Worm (Caenorhabditis elegans) whole organism, young adult: Measurements from ENCODE around the gene K08F8.15.
A peak's percentile ranks its signal among the peaks of the same experiment; 100 is the strongest.

Experiments used
- B0019.2 ChIP-seq: fragments of 200-800 bp; sonication (Bioruptor generic); conservative IDR thresholded peaks from 2 replicates; pipeline ENCODE4 v1.3.6; 2022; ENCODE audit warnings: missing genetic modification reagents, missing genetic modification characterization, missing compliant biosample characterization
- T26A5.8 ChIP-seq: sonication (generic microtip); optimal IDR thresholded peaks from 2 replicates; lab custom pipeline; 2016; ENCODE audit warnings: missing genetic modification characterization, missing compliant biosample characterization
- Y53G8AR.9 ChIP-seq: fragments of 200-800 bp; sonication (Bioruptor generic); conservative IDR thresholded peaks from 2 replicates; pipeline ENCODE4 v1.3.6; 2022; ENCODE audit warnings: missing genetic modification reagents, missing genetic modification characterization, missing compliant biosample characterization
- ama-1 ChIP-seq, 3 experiments: fragments of 150-350 bp in 1 of 3; sonication (generic microtip) in 2 of 3; optimal IDR thresholded peaks; 2 replicates each; lab custom pipeline; 2014 to 2018; ENCODE audit warnings: missing biosample characterization in 2 of 3, missing genetic modification characterization in 2 of 3, missing genetic modification reagents in 2 of 3
- attf-6 ChIP-seq: fragments of 200-800 bp; sonication (Bioruptor generic); IDR thresholded peaks from 2 replicates; pipeline ENCODE4 v1.3.6; 2022; ENCODE audit warnings: missing genetic modification reagents, missing genetic modification characterization, missing compliant biosample characterization
- egl-44 ChIP-seq: fragments of 200-800 bp; sonication (Bioruptor generic); IDR thresholded peaks from 2 replicates; pipeline ENCODE4 v1.3.6; 2022; ENCODE audit warnings: missing genetic modification reagents, missing genetic modification characterization, missing compliant biosample characterization
- fkh-3 ChIP-seq: sonication (generic microtip); optimal IDR thresholded peaks from 2 replicates; lab custom pipeline; 2016; ENCODE audit warnings: mild to moderate bottlenecking, missing genetic modification characterization, missing compliant biosample characterization
- lsl-1 ChIP-seq: fragments of 200-800 bp; sonication (Bioruptor generic); optimal IDR thresholded peaks from 2 replicates; lab custom pipeline; 2018; ENCODE audit warnings: mild to moderate bottlenecking, missing genetic modification characterization, moderate library complexity, missing compliant biosample characterization
- nhr-90 ChIP-seq: sonication (generic microtip); optimal IDR thresholded peaks from 2 replicates; lab custom pipeline; 2016; ENCODE audit warnings: missing genotype, mild to moderate bottlenecking, missing genetic modification characterization, missing compliant biosample characterization
- pha-4 ChIP-seq: fragments of 150-350 bp; sonication (generic microtip); optimal IDR thresholded peaks from 2 replicates; lab custom pipeline; 2014; ENCODE audit warnings: missing biosample characterization, missing genetic modification reagents, missing genetic modification characterization
- rpc-1 ChIP-seq, 2 experiments: fragments of 150-350 bp in 1 of 2; sonication (generic microtip) in 1 of 2; optimal IDR thresholded peaks; 2 replicates each; lab custom pipeline; 2014 to 2018; ENCODE audit warnings: missing biosample characterization in 1 of 2, missing genetic modification characterization in 1 of 2, missing genetic modification reagents in 1 of 2, missing genotype in 1 of 2

ce11 chrII:8744555-8745448, 21.8 kb upstream of the K08F8.15 start:
- TF ChIP-seq fkh-3 (tag; lab: Kevin White, UChicago) (no peak), lsl-1 (GFP tag; lab: Kevin White, UChicago) (no peak), egl-44 (GFP tag; lab: Robert Waterston, UW) (no peak; the same call in 1 of the 2 replicates), pha-4 (no peak), attf-6 (GFP tag; lab: Robert Waterston, UW) (no peak), ama-1 (optimal IDR thresholded peaks at IDR 0.05; lab: Kevin White, UChicago) (peak; percentile 91), ama-1 (GFP tag; optimal IDR thresholded peaks at IDR 0.05; lab: Kevin White, UChicago) (no peak), Y53G8AR.9 (GFP tag; lab: Robert Waterston, UW) (peak; percentile 54), nhr-90 (tag; lab: Kevin White, UChicago) (no peak), rpc-1 (optimal IDR thresholded peaks at IDR 0.05; lab: Kevin White, UChicago) (no peak), rpc-1 (tag; optimal IDR thresholded peaks at IDR 0.05; lab: Kevin White, UChicago) (no peak), T26A5.8 (no peak), B0019.2 (GFP tag; lab: Robert Waterston, UW) (no peak)
